Worm (Caenorhabditis elegans) whole organism, L1 larva: ENCODE results near the gene F45D3.2.
A peak's percentile ranks its signal among the peaks of the same experiment; 100 is the strongest.

Source experiments
- C16A3.4 ChIP-seq: fragments of 150-350 bp; optimal IDR thresholded peaks from 2 replicates; lab custom pipeline; 2014; ENCODE audit warnings: missing biosample characterization, missing genetic modification characterization
- C34B4.2 ChIP-seq: sonication (generic microtip); optimal IDR thresholded peaks from 2 replicates; lab custom pipeline; 2017; ENCODE audit warnings: mild to moderate bottlenecking, missing genetic modification characterization, missing compliant biosample characterization
- ama-1 ChIP-seq: fragments of 150-350 bp; optimal IDR thresholded peaks from 2 replicates; lab custom pipeline; 2014
- blmp-1 ChIP-seq: fragments of 150-350 bp; optimal IDR thresholded peaks from 2 replicates; lab custom pipeline; 2014; ENCODE audit warnings: missing biosample characterization, missing genetic modification characterization
- ceh-63 ChIP-seq: fragments of 200-800 bp; sonication (Bioruptor generic); optimal IDR thresholded peaks from 2 replicates; lab custom pipeline; 2018; ENCODE audit warnings: mild to moderate bottlenecking, missing genetic modification characterization, missing compliant biosample characterization
- ceh-82 ChIP-seq, 3 experiments: fragments of 150-350 bp in 1 of 3; sonication (generic microtip) in 2 of 3; optimal IDR thresholded peaks; 2 replicates each; lab custom pipeline; 2014 to 2017; ENCODE audit warnings: missing biosample characterization in 3 of 3, missing genetic modification characterization in 3 of 3
- ces-1 ChIP-seq: fragments of 150-350 bp; optimal IDR thresholded peaks from 2 replicates; lab custom pipeline; 2014; ENCODE audit warnings: missing biosample characterization, missing genetic modification reagents, missing genetic modification characterization
- dpl-1 ChIP-seq, 3 experiments: fragments of 150-350 bp in 2 of 3; sonication (generic microtip) in 1 of 3; optimal IDR thresholded peaks; 2 replicates each; lab custom pipeline; 2014 to 2017; ENCODE audit warnings: missing biosample characterization in 3 of 3, missing genetic modification characterization in 3 of 3, missing genetic modification reagents in 3 of 3
- dsc-1 ChIP-seq: sonication (generic microtip); optimal IDR thresholded peaks from 2 replicates; lab custom pipeline; 2016; ENCODE audit warnings: mild to moderate bottlenecking, missing genetic modification characterization, missing compliant biosample characterization
- efl-1 ChIP-seq, 4 experiments: fragments of 150-350 bp; optimal IDR thresholded peaks in 3 of 4; peaks in 1 of 4; 1 replicate in 1 of 4; 2 replicates in 3 of 4; lab custom pipeline; 2014; ENCODE audit warnings: missing biosample characterization in 2 of 4, missing genetic modification characterization in 2 of 4, missing genetic modification reagents in 2 of 4
- efl-3 ChIP-seq: fragments of 200-800 bp; sonication (Bioruptor generic); optimal IDR thresholded peaks from 2 replicates; lab custom pipeline; 2018; ENCODE audit warnings: mild to moderate bottlenecking, missing genetic modification characterization, missing compliant biosample characterization
- egl-13 ChIP-seq: sonication (generic microtip); optimal IDR thresholded peaks from 2 replicates; lab custom pipeline; 2016; ENCODE audit warnings: missing genotype, missing genetic modification reagents, missing genetic modification characterization, missing compliant biosample characterization
- egl-27 ChIP-seq, 2 experiments: fragments of 150-350 bp in 1 of 2; sonication (generic microtip); optimal IDR thresholded peaks; 3 replicates each; lab custom pipeline; 2017 to 2018; ENCODE audit warnings: missing biosample characterization in 2 of 2, missing genetic modification characterization in 2 of 2, missing genetic modification reagents in 2 of 2
- elt-2 ChIP-seq: sonication (generic microtip); optimal IDR thresholded peaks from 2 replicates; lab custom pipeline; 2016; ENCODE audit warnings: missing genetic modification characterization, mild to moderate bottlenecking, inconsistent platforms, missing compliant biosample characterization, missing genetic modification reagents
- elt-3 ChIP-seq, 6 experiments: fragments of 150-350 bp in 1 of 6; sonication (generic microtip); optimal IDR thresholded peaks; 2 replicates each; lab custom pipeline; 2017 to 2018; ENCODE audit warnings: missing biosample characterization in 6 of 6, missing genetic modification characterization in 6 of 6, inconsistent platforms in 1 of 6
- ets-5 ChIP-seq: fragments of 200-800 bp; sonication (Bioruptor generic); IDR thresholded peaks from 2 replicates; pipeline ENCODE4 v1.3.6; 2022; ENCODE audit warnings: missing genetic modification characterization, missing compliant biosample characterization
- fkh-10 ChIP-seq: sonication (generic microtip); optimal IDR thresholded peaks from 2 replicates; lab custom pipeline; 2017; ENCODE audit warnings: missing biosample characterization, missing genetic modification reagents, missing genetic modification characterization
- fkh-4 ChIP-seq: sonication (generic microtip); optimal IDR thresholded peaks from 2 replicates; lab custom pipeline; 2016; ENCODE audit warnings: missing compliant biosample characterization, missing genetic modification characterization, borderline replicate concordance
- fos-1 ChIP-seq: fragments of 150-350 bp; optimal IDR thresholded peaks from 2 replicates; lab custom pipeline; 2014; ENCODE audit warnings: missing biosample characterization, missing genetic modification characterization
- hlh-4 ChIP-seq: sonication (generic microtip); optimal IDR thresholded peaks from 2 replicates; lab custom pipeline; 2016; ENCODE audit warnings: mild to moderate bottlenecking, missing genetic modification characterization, missing compliant biosample characterization
- hpl-2 ChIP-seq: fragments of 150-350 bp; optimal IDR thresholded peaks from 2 replicates; lab custom pipeline; 2014; ENCODE audit warnings: missing biosample characterization, missing genetic modification reagents, missing genetic modification characterization
- isw-1 ChIP-seq: fragments of 200-800 bp; sonication (Bioruptor generic); IDR thresholded peaks from 2 replicates; pipeline ENCODE4 v1.3.6; 2022; ENCODE audit warnings: missing genetic modification characterization, missing compliant biosample characterization
- jun-1 ChIP-seq: fragments of 150-350 bp; optimal IDR thresholded peaks from 2 replicates; lab custom pipeline; 2014; ENCODE audit warnings: missing biosample characterization, missing genetic modification reagents, missing genetic modification characterization
- lin-13 ChIP-seq: fragments of 150-350 bp; optimal IDR thresholded peaks from 2 replicates; lab custom pipeline; 2014; ENCODE audit warnings: missing biosample characterization, missing genetic modification reagents, missing genetic modification characterization
- lin-15B ChIP-seq: fragments of 150-350 bp; sonication (generic microtip); optimal IDR thresholded peaks from 3 replicates; lab custom pipeline; 2014; ENCODE audit warnings: missing biosample characterization, missing genetic modification characterization
- lin-35 ChIP-seq, 2 experiments: fragments of 150-350 bp; optimal IDR thresholded peaks; 2 replicates each; lab custom pipeline; 2014; ENCODE audit warnings: missing biosample characterization in 2 of 2, missing genetic modification characterization in 2 of 2, missing genetic modification reagents in 2 of 2
- lin-39 ChIP-seq: fragments of 150-350 bp; optimal IDR thresholded peaks from 2 replicates; lab custom pipeline; 2014; ENCODE audit warnings: missing biosample characterization, missing genetic modification reagents, missing genetic modification characterization
- lsy-2 ChIP-seq, 2 experiments: fragments of 150-350 bp; optimal IDR thresholded peaks; 2 replicates each; lab custom pipeline; 2014; ENCODE audit warnings: missing biosample characterization in 2 of 2, missing genetic modification characterization in 2 of 2
- mdl-1 ChIP-seq, 2 experiments: fragments of 150-350 bp; optimal IDR thresholded peaks; 2 replicates each; lab custom pipeline; 2014 to 2017; ENCODE audit warnings: missing biosample characterization in 2 of 2, missing genetic modification characterization in 2 of 2, inconsistent platforms in 1 of 2
- mef-2 ChIP-seq: fragments of 150-350 bp; optimal IDR thresholded peaks from 2 replicates; lab custom pipeline; 2014; ENCODE audit warnings: missing biosample characterization, missing genetic modification characterization
- mep-1 ChIP-seq: fragments of 150-350 bp; optimal IDR thresholded peaks from 2 replicates; lab custom pipeline; 2014; ENCODE audit warnings: missing biosample characterization, missing genetic modification characterization
- nhr-12 ChIP-seq: sonication (generic microtip); optimal IDR thresholded peaks from 2 replicates; lab custom pipeline; 2017; ENCODE audit warnings: missing biosample characterization, missing genetic modification characterization
- nhr-19 ChIP-seq: fragments of 200-800 bp; sonication (Bioruptor generic); conservative IDR thresholded peaks from 2 replicates; pipeline ENCODE4 v1.3.6; 2022; ENCODE audit warnings: missing genetic modification characterization, missing compliant biosample characterization
- nhr-20 ChIP-seq: sonication (generic microtip); optimal IDR thresholded peaks from 2 replicates; lab custom pipeline; 2016; ENCODE audit warnings: mild to moderate bottlenecking, missing genetic modification characterization, missing compliant biosample characterization
- nhr-237 ChIP-seq: fragments of 150-350 bp; optimal IDR thresholded peaks from 2 replicates; lab custom pipeline; 2014; ENCODE audit warnings: missing biosample characterization, missing genetic modification characterization
- nhr-28 ChIP-seq: fragments of 150-350 bp; optimal IDR thresholded peaks from 2 replicates; lab custom pipeline; 2014; ENCODE audit warnings: missing biosample characterization, missing genetic modification characterization
- nhr-47 ChIP-seq: sonication (generic microtip); optimal IDR thresholded peaks from 2 replicates; lab custom pipeline; 2016; ENCODE audit warnings: mild to moderate bottlenecking, missing genetic modification characterization, moderate library complexity, missing compliant biosample characterization
- nhr-71 ChIP-seq: sonication (generic microtip); optimal IDR thresholded peaks from 2 replicates; lab custom pipeline; 2016; ENCODE audit warnings: mild to moderate bottlenecking, missing genetic modification characterization, moderate library complexity, missing compliant biosample characterization
- nhr-77 ChIP-seq: fragments of 150-350 bp; optimal IDR thresholded peaks from 2 replicates; lab custom pipeline; 2014; ENCODE audit warnings: missing biosample characterization, missing genetic modification characterization
- nhr-84 ChIP-seq: sonication (generic microtip); optimal IDR thresholded peaks from 2 replicates; lab custom pipeline; 2017; ENCODE audit warnings: missing biosample characterization, missing genetic modification characterization
- nhr-85 ChIP-seq: sonication (generic microtip); peaks from one replicate; lab custom pipeline; 2016; ENCODE audit warnings: missing genetic modification characterization, inconsistent platforms, missing compliant biosample characterization
- pag-3 ChIP-seq: sonication (generic microtip); optimal IDR thresholded peaks from 2 replicates; lab custom pipeline; 2017; ENCODE audit warnings: missing genetic modification characterization, mild to moderate bottlenecking, missing compliant biosample characterization, antibody characterized with exemption, borderline replicate concordance; ENCODE audit not compliant: insufficient read depth
- sox-4 ChIP-seq: sonication (generic microtip); optimal IDR thresholded peaks from 2 replicates; lab custom pipeline; 2016; ENCODE audit warnings: missing genetic modification characterization, missing compliant biosample characterization
- tlp-1 ChIP-seq: fragments of 150-350 bp; optimal IDR thresholded peaks from 2 replicates; lab custom pipeline; 2014; ENCODE audit warnings: missing biosample characterization, missing genetic modification characterization
- unc-130 ChIP-seq: fragments of 150-350 bp; optimal IDR thresholded peaks from 2 replicates; lab custom pipeline; 2017; ENCODE audit warnings: missing biosample characterization, missing genetic modification characterization, inconsistent platforms
- unc-30 ChIP-seq: sonication (generic microtip); optimal IDR thresholded peaks from 2 replicates; lab custom pipeline; 2017; ENCODE audit warnings: missing biosample characterization, missing genetic modification characterization
- vab-15 ChIP-seq: sonication (generic microtip); optimal IDR thresholded peaks from 2 replicates; lab custom pipeline; 2017; ENCODE audit warnings: missing genotype, mild to moderate bottlenecking, missing genetic modification characterization, missing compliant biosample characterization
- xbp-1 ChIP-seq: sonication (generic microtip); optimal IDR thresholded peaks from 2 replicates; lab custom pipeline; 2016; ENCODE audit warnings: missing genetic modification characterization, missing compliant biosample characterization
- zag-1 ChIP-seq: fragments of 150-350 bp; optimal IDR thresholded peaks from 2 replicates; lab custom pipeline; 2014; ENCODE audit warnings: missing biosample characterization, missing genetic modification characterization
- zip-4 ChIP-seq: fragments of 200-800 bp; sonication (Bioruptor generic); optimal IDR thresholded peaks from 2 replicates; lab custom pipeline; 2018; ENCODE audit warnings: mild to moderate bottlenecking, missing genetic modification characterization, moderate library complexity, missing compliant biosample characterization
- ztf-4 ChIP-seq: fragments of 150-350 bp; optimal IDR thresholded peaks from 2 replicates; lab custom pipeline; 2014; ENCODE audit warnings: missing biosample characterization, missing genetic modification characterization

Gene F45D3.2

DNA sequence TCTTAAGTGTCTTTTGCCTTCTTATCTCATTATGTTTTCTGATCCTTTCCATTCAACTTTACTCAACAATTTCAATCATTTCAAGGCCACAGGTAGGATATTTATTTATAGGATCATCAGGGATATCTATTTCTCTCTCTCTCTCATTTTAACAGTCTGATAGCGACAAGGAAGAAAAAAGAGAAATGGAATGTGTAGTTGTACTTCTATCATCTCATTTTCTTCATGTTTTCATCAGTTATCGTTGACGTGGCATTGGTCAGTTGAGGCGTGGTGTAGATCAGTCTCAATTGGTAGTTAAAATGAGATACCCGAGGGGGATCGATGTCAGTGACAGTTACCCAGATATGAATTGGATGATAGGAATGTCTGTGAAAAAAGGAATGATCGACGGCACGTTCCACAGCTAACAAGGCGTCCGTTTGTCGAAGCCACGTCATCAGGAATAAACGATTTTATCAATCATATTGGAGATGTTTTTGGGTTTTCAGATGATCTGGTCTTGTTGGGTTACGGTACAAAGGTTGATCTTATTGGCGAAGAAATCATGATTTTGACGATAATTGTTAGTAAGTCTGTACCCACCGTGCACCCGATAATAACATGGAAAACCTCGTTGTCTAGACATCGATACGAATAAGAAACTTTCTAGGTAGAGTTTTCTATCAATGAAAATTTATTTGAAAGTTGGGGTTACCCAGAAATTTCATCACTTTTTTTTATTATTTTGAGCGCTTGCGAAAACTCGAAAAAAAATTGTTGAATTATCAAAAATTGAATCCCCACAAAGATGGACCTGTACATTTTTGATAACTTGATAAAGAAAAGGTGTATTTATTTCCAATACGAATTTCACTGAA lies 13.6 kb downstream of the F45D3.2 start:
- TF ChIP-seq dsc-1 (tag; lab: Kevin White, UChicago) (no peak), jun-1 (tag; lab: Kevin White, UChicago) (no peak), dpl-1 (GFP tag; optimal IDR thresholded peaks at IDR 0.05; lab: Kevin White, UChicago) (no peak), unc-130 (tag; lab: Kevin White, UChicago) (peak; percentile 64), vab-15 (tag; lab: Kevin White, UChicago) (peak; percentile 16), C16A3.4 (tag; lab: Kevin White, UChicago) (peak; percentile 63), nhr-28 (tag; lab: Kevin White, UChicago) (no peak), egl-27 (tag; optimal IDR thresholded peaks at IDR 0.05; lab: Kevin White, UChicago) (no peak), hlh-4 (tag; lab: Kevin White, UChicago) (no peak), xbp-1 (tag; lab: Kevin White, UChicago) (no peak), mef-2 (tag; lab: Kevin White, UChicago) (no peak), ztf-4 (tag; lab: Kevin White, UChicago) (peak; percentile 28), nhr-84 (tag; lab: Kevin White, UChicago) (no peak), nhr-85 (tag; lab: Kevin White, UChicago) (peak; percentile 98), efl-1 (optimal IDR thresholded peaks at IDR 0.05; lab: Kevin White, UChicago) (peak in 1 of 2 experiments; percentile 1), efl-1 (GFP tag; optimal IDR thresholded peaks at IDR 0.05 in 1 of 2; lab: Kevin White, UChicago) (peak in 1 of 2 experiments; percentile 59), ama-1 (peak; percentile 6), efl-3 (GFP tag; lab: Kevin White, UChicago) (no peak), sox-4 (tag; lab: Kevin White, UChicago) (no peak), fos-1 (tag; lab: Kevin White, UChicago) (no peak), elt-3 (tag; optimal IDR thresholded peaks at IDR 0.05; lab: Kevin White, UChicago) (peak; percentile 22 to 98 (median 84)), nhr-237 (no peak), zip-4 (GFP tag; lab: Kevin White, UChicago) (no peak), C34B4.2 (no peak), ces-1 (GFP tag; lab: Kevin White, UChicago) (no peak), lsy-2 (tag; optimal IDR thresholded peaks at IDR 0.05; lab: Kevin White, UChicago) (peak; percentile 7 to 56), lin-39 (tag; lab: Kevin White, UChicago) (no peak), nhr-77 (tag; lab: Kevin White, UChicago) (no peak), blmp-1 (tag; lab: Kevin White, UChicago) (peak; percentile 85), mdl-1 (tag; optimal IDR thresholded peaks at IDR 0.05; lab: Kevin White, UChicago) (peak in 1 of 2 experiments; percentile 34), nhr-12 (no peak), ets-5 (GFP tag; lab: Robert Waterston, UW) (no peak), ceh-63 (no peak), nhr-47 (tag; lab: Kevin White, UChicago) (peak; percentile 38), egl-13 (tag; lab: Kevin White, UChicago) (no peak), unc-30 (tag; lab: Kevin White, UChicago) (no peak), mep-1 (tag; lab: Kevin White, UChicago) (peak; percentile 20), lin-15B (no peak), nhr-19 (GFP tag; lab: Robert Waterston, UW) (peak; percentile 54), fkh-4 (tag; lab: Kevin White, UChicago) (no peak), fkh-10 (GFP tag; lab: Kevin White, UChicago) (no peak), pag-3 (tag; lab: Kevin White, UChicago) (no peak), isw-1 (GFP tag; lab: Robert Waterston, UW) (no peak), elt-2 (tag; lab: Kevin White, UChicago) (no peak), lin-35 (GFP tag; optimal IDR thresholded peaks at IDR 0.05; lab: Kevin White, UChicago) (peak in 1 of 2 experiments; percentile 24), nhr-20 (tag; lab: Kevin White, UChicago) (peak; percentile 79), nhr-71 (tag; lab: Kevin White, UChicago) (peak; percentile 74), lin-13 (no peak), ceh-82 (tag; optimal IDR thresholded peaks at IDR 0.05; lab: Kevin White, UChicago) (no peak), tlp-1 (no peak), hpl-2 (GFP tag; lab: Kevin White, UChicago) (no peak), zag-1 (tag; lab: Kevin White, UChicago) (no peak)
